Worm (Caenorhabditis elegans): ENCODE measurements around the gene Y102A5C.40.

Y102A5C.40 gene

ce11 chrV:16987783-16988182 lies 848 bp upstream of the Y102A5C.40 start:
- TF ChIP-seq ref-1 (GFP tag; conservative IDR thresholded peaks at IDR 0.05) (no peak), ztf-29 (GFP tag; IDR thresholded peaks at IDR 0.05) (no peak), tab-1 (GFP tag; IDR thresholded peaks at IDR 0.05) (no peak), T22C8.4 (GFP tag; IDR thresholded peaks at IDR 0.05) (no peak), med-1 (GFP tag; optimal IDR thresholded peaks at IDR 0.05; ENCODE audit: insufficient read depth) (no peak), klf-2 (GFP tag; conservative IDR thresholded peaks at IDR 0.05) (no peak), ztf-23 (GFP tag; IDR thresholded peaks at IDR 0.05) (no peak), flt-1 (GFP tag; IDR thresholded peaks at IDR 0.05) (no peak), cog-1 (tag; optimal IDR thresholded peaks at IDR 0.05) (no peak)

ce11 chrV:16980368-16980767 lies 6.6 kb downstream of the Y102A5C.40 start, which contains the start of gene srz-54:
Gene srz-54 (plus strand): TSS chrV:16980668.
- no peak for TF ChIP-seq flt-1 (GFP tag; IDR thresholded peaks at IDR 0.05)
- no peak for TF ChIP-seq tab-1 (GFP tag; IDR thresholded peaks at IDR 0.05)
- TF ChIP-seq T22C8.4 (GFP tag; IDR thresholded peaks at IDR 0.05), result no peak
- no peak for TF ChIP-seq med-1 (GFP tag; optimal IDR thresholded peaks at IDR 0.05; ENCODE audit: insufficient read depth)
- TF ChIP-seq ztf-29 (GFP tag; IDR thresholded peaks at IDR 0.05), result no peak
- no peak for TF ChIP-seq ref-1 (GFP tag; conservative IDR thresholded peaks at IDR 0.05)
- TF ChIP-seq cog-1 (tag; optimal IDR thresholded peaks at IDR 0.05), result no peak

ce11 chrV:16974919-16975318 lies 12.0 kb downstream of the Y102A5C.40 start, which contains the start of gene srx-54:
Gene srx-54 (plus strand): TSS chrV:16975219.
- TF ChIP-seq klf-2 (GFP tag; conservative IDR thresholded peaks at IDR 0.05) (no peak), flt-1 (GFP tag; IDR thresholded peaks at IDR 0.05) (no peak), med-1 (GFP tag; optimal IDR thresholded peaks at IDR 0.05; ENCODE audit: insufficient read depth) (no peak), tab-1 (GFP tag; IDR thresholded peaks at IDR 0.05) (no peak), ztf-23 (GFP tag; IDR thresholded peaks at IDR 0.05) (no peak), ref-1 (GFP tag; conservative IDR thresholded peaks at IDR 0.05) (no peak), cog-1 (tag; optimal IDR thresholded peaks at IDR 0.05) (no peak), T22C8.4 (GFP tag; IDR thresholded peaks at IDR 0.05) (no peak)

ce11 chrV:16973338-16973737 lies 13.6 kb downstream of the Y102A5C.40 start:
- TF ChIP-seq cog-1 (tag; optimal IDR thresholded peaks at IDR 0.05), result no peak
- TF ChIP-seq flt-1 (GFP tag; IDR thresholded peaks at IDR 0.05), result no peak
- no peak for TF ChIP-seq ztf-29 (GFP tag; IDR thresholded peaks at IDR 0.05)
- TF ChIP-seq klf-2 (GFP tag; conservative IDR thresholded peaks at IDR 0.05), result no peak
- no peak for TF ChIP-seq med-1 (GFP tag; optimal IDR thresholded peaks at IDR 0.05; ENCODE audit: insufficient read depth)
- no peak for TF ChIP-seq ref-1 (GFP tag; conservative IDR thresholded peaks at IDR 0.05)
- no peak for TF ChIP-seq tab-1 (GFP tag; IDR thresholded peaks at IDR 0.05)
- no peak for TF ChIP-seq T22C8.4 (GFP tag; IDR thresholded peaks at IDR 0.05)
- no peak for TF ChIP-seq ztf-23 (GFP tag; IDR thresholded peaks at IDR 0.05)

- no peak for TF ChIP-seq ztf-29 (GFP tag; IDR thresholded peaks at IDR 0.05)
- TF ChIP-seq ztf-23 (GFP tag; IDR thresholded peaks at IDR 0.05), result no peak
- TF ChIP-seq tab-1 (GFP tag; IDR thresholded peaks at IDR 0.05), result no peak
- no peak for TF ChIP-seq T22C8.4 (GFP tag; IDR thresholded peaks at IDR 0.05)
- TF ChIP-seq flt-1 (GFP tag; IDR thresholded peaks at IDR 0.05), result no peak
- no peak for TF ChIP-seq med-1 (GFP tag; optimal IDR thresholded peaks at IDR 0.05; ENCODE audit: insufficient read depth)
- TF ChIP-seq cog-1 (tag; optimal IDR thresholded peaks at IDR 0.05), result no peak
- no peak for TF ChIP-seq ref-1 (GFP tag; conservative IDR thresholded peaks at IDR 0.05)
- TF ChIP-seq klf-2 (GFP tag; conservative IDR thresholded peaks at IDR 0.05), result no peak
Observed at ce11 chrV:16972134-16972533, 14.8 kb downstream of the Y102A5C.40 start, which contains the start of gene srh-119. Gene srh-119 (plus strand): TSS chrV:16972434.

ce11 chrV:16966636-16967035 lies 20.3 kb downstream of the Y102A5C.40 start, which contains the start of gene fbxa-90:
Gene fbxa-90 (plus strand): TSS chrV:16966814.
- TF ChIP-seq tab-1 (GFP tag; IDR thresholded peaks at IDR 0.05), result no peak
- TF ChIP-seq ztf-23 (GFP tag; IDR thresholded peaks at IDR 0.05), result no peak
- TF ChIP-seq cog-1 (tag; optimal IDR thresholded peaks at IDR 0.05), result no peak
- TF ChIP-seq flt-1 (GFP tag; IDR thresholded peaks at IDR 0.05), result no peak
- TF ChIP-seq klf-2 (GFP tag; conservative IDR thresholded peaks at IDR 0.05), result no peak
- TF ChIP-seq T22C8.4 (GFP tag; IDR thresholded peaks at IDR 0.05), result no peak
- TF ChIP-seq ref-1 (GFP tag; conservative IDR thresholded peaks at IDR 0.05), result no peak
- no peak for TF ChIP-seq ztf-29 (GFP tag; IDR thresholded peaks at IDR 0.05)

ce11 chrV:16965655-16966054 lies 21.3 kb downstream of the Y102A5C.40 start, which contains the start of gene efl-1:
Gene efl-1 (minus strand): TSS chrV:16965675.
- no peak for TF ChIP-seq klf-2 (GFP tag; conservative IDR thresholded peaks at IDR 0.05)
- TF ChIP-seq flt-1 (GFP tag; IDR thresholded peaks at IDR 0.05), result no peak
- no peak for TF ChIP-seq ztf-29 (GFP tag; IDR thresholded peaks at IDR 0.05)
- no peak for TF ChIP-seq cog-1 (tag; optimal IDR thresholded peaks at IDR 0.05)
- TF ChIP-seq ztf-23 (GFP tag; IDR thresholded peaks at IDR 0.05), result peak; percentile 65; the same call in 1 of the 2 replicates

- TF ChIP-seq cog-1 (tag; optimal IDR thresholded peaks at IDR 0.05) (no peak), ztf-23 (GFP tag; IDR thresholded peaks at IDR 0.05) (no peak), ztf-29 (GFP tag; IDR thresholded peaks at IDR 0.05) (no peak), T22C8.4 (GFP tag; IDR thresholded peaks at IDR 0.05) (no peak), tab-1 (GFP tag; IDR thresholded peaks at IDR 0.05) (no peak), ref-1 (GFP tag; conservative IDR thresholded peaks at IDR 0.05) (no peak), flt-1 (GFP tag; IDR thresholded peaks at IDR 0.05) (no peak), klf-2 (GFP tag; conservative IDR thresholded peaks at IDR 0.05) (no peak), med-1 (GFP tag; optimal IDR thresholded peaks at IDR 0.05; ENCODE audit: insufficient read depth) (no peak)
Observed at ce11 chrV:16958975-16959374, 28.0 kb downstream of the Y102A5C.40 start.

ce11 chrV:16956229-16956628 lies 30.7 kb downstream of the Y102A5C.40 start, which contains the start of gene clec-239:
Gene clec-239 (plus strand): TSS chrV:16956529.
- TF ChIP-seq ztf-23 (GFP tag; IDR thresholded peaks at IDR 0.05) (no peak), tab-1 (GFP tag; IDR thresholded peaks at IDR 0.05) (no peak), ztf-29 (GFP tag; IDR thresholded peaks at IDR 0.05) (no peak), med-1 (GFP tag; optimal IDR thresholded peaks at IDR 0.05; ENCODE audit: insufficient read depth) (no peak), T22C8.4 (GFP tag; IDR thresholded peaks at IDR 0.05) (no peak), ref-1 (GFP tag; conservative IDR thresholded peaks at IDR 0.05) (no peak), klf-2 (GFP tag; conservative IDR thresholded peaks at IDR 0.05) (no peak)

- no peak for TF ChIP-seq klf-2 (GFP tag; conservative IDR thresholded peaks at IDR 0.05)
- no peak for TF ChIP-seq cog-1 (tag; optimal IDR thresholded peaks at IDR 0.05)
- no peak for TF ChIP-seq ztf-29 (GFP tag; IDR thresholded peaks at IDR 0.05)
- no peak for TF ChIP-seq flt-1 (GFP tag; IDR thresholded peaks at IDR 0.05)
- no peak for TF ChIP-seq T22C8.4 (GFP tag; IDR thresholded peaks at IDR 0.05)
- no peak for TF ChIP-seq tab-1 (GFP tag; IDR thresholded peaks at IDR 0.05)
- no peak for TF ChIP-seq med-1 (GFP tag; optimal IDR thresholded peaks at IDR 0.05; ENCODE audit: insufficient read depth)
- no peak for TF ChIP-seq ztf-23 (GFP tag; IDR thresholded peaks at IDR 0.05)
- no peak for TF ChIP-seq ref-1 (GFP tag; conservative IDR thresholded peaks at IDR 0.05)
Observed at ce11 chrV:16954766-16955165, 32.2 kb downstream of the Y102A5C.40 start, which contains the start of gene srh-206. Gene srh-206 (minus strand): TSS chrV:16954866.
